Worm (Caenorhabditis elegans): ENCODE measurements around the gene ztf-31.

Gene ztf-31

ce11 chrIII:7209721-7210120 lies 31.4 kb upstream of the ztf-31 start, which contains the start of gene R151.2 (continued):
- TF ChIP-seq ZK185.1 (tag; optimal IDR thresholded peaks at IDR 0.05; ENCODE audit: poor library complexity, severe bottlenecking), result no peak
- peak; percentile 6 for TF ChIP-seq F57A8.1 (GFP tag; optimal IDR thresholded peaks at IDR 0.05)
- TF ChIP-seq ekl-4 (GFP tag; IDR thresholded peaks at IDR 0.05), result peak; percentile 45; the same call in 1 of the 2 replicates

ce11 chrIII:7210486-7210885 lies 30.7 kb upstream of the ztf-31 start:
- TF ChIP-seq madf-3 (GFP tag; IDR thresholded peaks at IDR 0.05) (peak; percentile 42; the same call in 1 of the 2 replicates), gei-17 (GFP tag; optimal IDR thresholded peaks at IDR 0.05) (no peak), mcd-1 (GFP tag; IDR thresholded peaks at IDR 0.05) (0 out of 2 replicates have a peak, but pooled peaks have one; percentile 6)

- no peak for TF ChIP-seq dpff-1 (tag; optimal IDR thresholded peaks at IDR 0.05)
- TF ChIP-seq Y95B8A.8 (GFP tag; IDR thresholded peaks at IDR 0.05), result no peak
- TF ChIP-seq lin-26 (GFP tag; IDR thresholded peaks at IDR 0.05), result no peak
- TF ChIP-seq nhr-80 (tag; optimal IDR thresholded peaks at IDR 0.05), result peak; percentile 50
- TF ChIP-seq chd-7 (tag; optimal IDR thresholded peaks at IDR 0.05), result no peak
These were observed 29.1 kb upstream of the ztf-31 start for ce11 chrIII:7212028-7212427.

ce11 chrIII:7215532-7215931 lies 25.6 kb upstream of the ztf-31 start:
- TF ChIP-seq dox-1 (GFP tag; IDR thresholded peaks at IDR 0.05) (no peak), snpc-4 (GFP tag; optimal IDR thresholded peaks at IDR 0.05) (no peak), snpc-4 (tag; optimal IDR thresholded peaks at IDR 0.05) (no peak), efl-1 (GFP tag; optimal IDR thresholded peaks at IDR 0.05) (no peak), F55B11.4 (tag; optimal IDR thresholded peaks at IDR 0.05; ENCODE audit: borderline replicate concordance, insufficient read depth) (no peak)

ce11 chrIII:7216226-7216625 lies 24.9 kb upstream of the ztf-31 start, which contains the start of gene R151.1:
R151.1 (plus strand) TSS chrIII:7216526.
- no peak for TF ChIP-seq bed-2 (GFP tag; IDR thresholded peaks at IDR 0.05)
- no peak for TF ChIP-seq mes-4 (tag; optimal IDR thresholded peaks at IDR 0.05)
- TF ChIP-seq snpc-1.3 (tag; optimal IDR thresholded peaks at IDR 0.05; ENCODE audit: insufficient read depth), result no peak
- no peak for TF ChIP-seq mxl-1 (tag; optimal IDR thresholded peaks at IDR 0.05)
- TF ChIP-seq madf-3 (GFP tag; IDR thresholded peaks at IDR 0.05), result no peak
- TF ChIP-seq lin-54 (GFP tag; optimal IDR thresholded peaks at IDR 0.05), result no peak
- TF ChIP-seq rec-8 (tag; optimal IDR thresholded peaks at IDR 0.05), result no peak
- TF ChIP-seq him-1 (tag; optimal IDR thresholded peaks at IDR 0.05), result no peak
- TF ChIP-seq F33H1.4 (GFP tag; IDR thresholded peaks at IDR 0.05), result no peak
- TF ChIP-seq ztf-18 (tag; optimal IDR thresholded peaks at IDR 0.05), result no peak
- no peak for TF ChIP-seq let-607 (tag; optimal IDR thresholded peaks at IDR 0.05)
- TF ChIP-seq nhr-120 (GFP tag; IDR thresholded peaks at IDR 0.05), result no peak

ce11 chrIII:7216924-7217521 lies 24.1 kb upstream of the ztf-31 start:
- TF ChIP-seq dpff-1 (tag; optimal IDR thresholded peaks at IDR 0.05) (no peak), tbp1 (GFP tag; optimal IDR thresholded peaks at IDR 0.05) (no peak), hmg-1.2 (GFP tag; IDR thresholded peaks at IDR 0.05) (peak; percentile 24; the same call in 1 of the 2 replicates), F33H1.4 (GFP tag; IDR thresholded peaks at IDR 0.05) (no peak), K12H6.12 (tag; optimal IDR thresholded peaks at IDR 0.05) (peak; percentile 5), snpc-1.3 (tag; optimal IDR thresholded peaks at IDR 0.05; ENCODE audit: insufficient read depth) (no peak), cebp-2 (GFP tag; IDR thresholded peaks at IDR 0.05) (no peak)

Measured in whole organism, young adult.